Worm (Caenorhabditis elegans) whole organism, L1 larva: Measurements from ENCODE around the gene F23B2.7.

ENCODE experiments used
- C16A3.4 ChIP-seq: fragments of 150-350 bp; optimal IDR thresholded peaks from 2 replicates; lab custom pipeline; 2014; ENCODE audit warnings: missing biosample characterization, missing genetic modification characterization
- alr-1 ChIP-seq: fragments of 200-800 bp; sonication (Bioruptor generic); optimal IDR thresholded peaks from 2 replicates; lab custom pipeline; 2018; ENCODE audit warnings: borderline replicate concordance, mild to moderate bottlenecking, missing genetic modification characterization, missing compliant biosample characterization
- aly-2 ChIP-seq: fragments of 150-350 bp; optimal IDR thresholded peaks from 2 replicates; lab custom pipeline; 2014; ENCODE audit warnings: missing biosample characterization, missing genetic modification characterization
- blmp-1 ChIP-seq: fragments of 150-350 bp; optimal IDR thresholded peaks from 2 replicates; lab custom pipeline; 2014; ENCODE audit warnings: missing biosample characterization, missing genetic modification characterization
- ceh-63 ChIP-seq: fragments of 200-800 bp; sonication (Bioruptor generic); optimal IDR thresholded peaks from 2 replicates; lab custom pipeline; 2018; ENCODE audit warnings: mild to moderate bottlenecking, missing genetic modification characterization, missing compliant biosample characterization
- ceh-8 ChIP-seq: fragments of 200-800 bp; sonication (Bioruptor generic); optimal IDR thresholded peaks from 2 replicates; lab custom pipeline; 2018; ENCODE audit warnings: mild to moderate bottlenecking, missing genetic modification characterization, moderate library complexity, missing compliant biosample characterization
- ces-1 ChIP-seq: fragments of 150-350 bp; optimal IDR thresholded peaks from 2 replicates; lab custom pipeline; 2014; ENCODE audit warnings: missing biosample characterization, missing genetic modification reagents, missing genetic modification characterization
- dpl-1 ChIP-seq, 3 experiments: fragments of 150-350 bp in 2 of 3; sonication (generic microtip) in 1 of 3; optimal IDR thresholded peaks; 2 replicates each; lab custom pipeline; 2014 to 2017; ENCODE audit warnings: missing biosample characterization in 3 of 3, missing genetic modification characterization in 3 of 3, missing genetic modification reagents in 3 of 3
- efl-1 ChIP-seq, 4 experiments: fragments of 150-350 bp; optimal IDR thresholded peaks in 3 of 4; peaks in 1 of 4; 1 replicate in 1 of 4; 2 replicates in 3 of 4; lab custom pipeline; 2014; ENCODE audit warnings: missing biosample characterization in 2 of 4, missing genetic modification characterization in 2 of 4, missing genetic modification reagents in 2 of 4
- egl-13 ChIP-seq: sonication (generic microtip); optimal IDR thresholded peaks from 2 replicates; lab custom pipeline; 2016; ENCODE audit warnings: missing genotype, missing genetic modification reagents, missing genetic modification characterization, missing compliant biosample characterization
- elt-2 ChIP-seq: sonication (generic microtip); optimal IDR thresholded peaks from 2 replicates; lab custom pipeline; 2016; ENCODE audit warnings: missing genetic modification characterization, mild to moderate bottlenecking, inconsistent platforms, missing compliant biosample characterization, missing genetic modification reagents
- fos-1 ChIP-seq: fragments of 150-350 bp; optimal IDR thresholded peaks from 2 replicates; lab custom pipeline; 2014; ENCODE audit warnings: missing biosample characterization, missing genetic modification characterization
- hpl-2 ChIP-seq: fragments of 150-350 bp; optimal IDR thresholded peaks from 2 replicates; lab custom pipeline; 2014; ENCODE audit warnings: missing biosample characterization, missing genetic modification reagents, missing genetic modification characterization
- isw-1 ChIP-seq: fragments of 200-800 bp; sonication (Bioruptor generic); IDR thresholded peaks from 2 replicates; pipeline ENCODE4 v1.3.6; 2022; ENCODE audit warnings: missing genetic modification characterization, missing compliant biosample characterization
- jun-1 ChIP-seq: fragments of 150-350 bp; optimal IDR thresholded peaks from 2 replicates; lab custom pipeline; 2014; ENCODE audit warnings: missing biosample characterization, missing genetic modification reagents, missing genetic modification characterization
- lin-14 ChIP-seq: fragments of 200-800 bp; sonication (Bioruptor generic); optimal IDR thresholded peaks from 2 replicates; lab custom pipeline; 2018; ENCODE audit warnings: mild to moderate bottlenecking, missing genetic modification characterization, moderate library complexity, missing compliant biosample characterization
- lin-35 ChIP-seq, 2 experiments: fragments of 150-350 bp; optimal IDR thresholded peaks; 2 replicates each; lab custom pipeline; 2014; ENCODE audit warnings: missing biosample characterization in 2 of 2, missing genetic modification characterization in 2 of 2, missing genetic modification reagents in 2 of 2
- lir-3 ChIP-seq: sonication (generic microtip); optimal IDR thresholded peaks from 2 replicates; lab custom pipeline; 2016; ENCODE audit warnings: mild to moderate bottlenecking, missing genetic modification characterization, moderate library complexity, missing compliant biosample characterization; ENCODE audit not compliant: poor library complexity
- nhr-12 ChIP-seq: sonication (generic microtip); optimal IDR thresholded peaks from 2 replicates; lab custom pipeline; 2017; ENCODE audit warnings: missing biosample characterization, missing genetic modification characterization
- nhr-20 ChIP-seq: sonication (generic microtip); optimal IDR thresholded peaks from 2 replicates; lab custom pipeline; 2016; ENCODE audit warnings: mild to moderate bottlenecking, missing genetic modification characterization, missing compliant biosample characterization
- nhr-28 ChIP-seq: fragments of 150-350 bp; optimal IDR thresholded peaks from 2 replicates; lab custom pipeline; 2014; ENCODE audit warnings: missing biosample characterization, missing genetic modification characterization
- nhr-71 ChIP-seq: sonication (generic microtip); optimal IDR thresholded peaks from 2 replicates; lab custom pipeline; 2016; ENCODE audit warnings: mild to moderate bottlenecking, missing genetic modification characterization, moderate library complexity, missing compliant biosample characterization
- nhr-77 ChIP-seq: fragments of 150-350 bp; optimal IDR thresholded peaks from 2 replicates; lab custom pipeline; 2014; ENCODE audit warnings: missing biosample characterization, missing genetic modification characterization
- nhr-90 ChIP-seq: sonication (generic microtip); optimal IDR thresholded peaks from 2 replicates; lab custom pipeline; 2016; ENCODE audit warnings: mild to moderate bottlenecking, missing genetic modification characterization, missing compliant biosample characterization; ENCODE audit not compliant: poor library complexity
- rnt-1 ChIP-seq: sonication (generic microtip); optimal IDR thresholded peaks from 2 replicates; lab custom pipeline; 2016; ENCODE audit warnings: mild to moderate bottlenecking, missing genetic modification characterization, moderate library complexity, missing compliant biosample characterization
- skn-1 ChIP-seq: fragments of 150-350 bp; optimal IDR thresholded peaks from 2 replicates; lab custom pipeline; 2014; ENCODE audit warnings: missing biosample characterization, missing genetic modification characterization
- sptf-1 ChIP-seq: fragments of 150-350 bp; optimal IDR thresholded peaks from 2 replicates; lab custom pipeline; 2014; ENCODE audit warnings: missing biosample characterization, missing genetic modification characterization
- swsn-7 ChIP-seq: sonication (generic microtip); optimal IDR thresholded peaks from 2 replicates; lab custom pipeline; 2016; ENCODE audit warnings: missing genetic modification characterization, missing compliant biosample characterization
- tbx-2 ChIP-seq: sonication (generic microtip); optimal IDR thresholded peaks from 2 replicates; lab custom pipeline; 2016; ENCODE audit warnings: missing genetic modification characterization, missing compliant biosample characterization
- tlp-1 ChIP-seq: fragments of 150-350 bp; optimal IDR thresholded peaks from 2 replicates; lab custom pipeline; 2014; ENCODE audit warnings: missing biosample characterization, missing genetic modification characterization
- unc-86 ChIP-seq: sonication (generic microtip); optimal IDR thresholded peaks from 2 replicates; lab custom pipeline; 2016; ENCODE audit warnings: missing genetic modification characterization, missing compliant biosample characterization
- unc-98 ChIP-seq: fragments of 200-800 bp; sonication (Bioruptor generic); IDR thresholded peaks from 2 replicates; pipeline ENCODE4 v1.3.6; 2022; ENCODE audit warnings: missing genetic modification characterization, missing compliant biosample characterization
- vab-15 ChIP-seq: sonication (generic microtip); optimal IDR thresholded peaks from 2 replicates; lab custom pipeline; 2017; ENCODE audit warnings: missing genotype, mild to moderate bottlenecking, missing genetic modification characterization, missing compliant biosample characterization
- xbp-1 ChIP-seq: sonication (generic microtip); optimal IDR thresholded peaks from 2 replicates; lab custom pipeline; 2016; ENCODE audit warnings: missing genetic modification characterization, missing compliant biosample characterization
- ztf-11 ChIP-seq, 2 experiments: sonication (generic microtip); optimal IDR thresholded peaks; 2 replicates each; lab custom pipeline; 2016 to 2017; ENCODE audit warnings: missing genetic modification characterization in 2 of 2, missing biosample characterization in 1 of 2, missing compliant biosample characterization in 1 of 2

The F23B2.7 gene

ce11 chrIV:9107464-9107863 is 42.8 kb upstream of the F23B2.7 start (continued):
- TF ChIP-seq unc-98 (GFP tag; lab: Robert Waterston, UW), result no peak
- TF ChIP-seq C16A3.4 (tag; lab: Kevin White, UChicago), result peak; percentile 41
- TF ChIP-seq nhr-90 (tag; lab: Kevin White, UChicago), result no peak
- no peak for TF ChIP-seq tbx-2 (tag; lab: Kevin White, UChicago)
- peak; percentile 39 for TF ChIP-seq nhr-77

- no peak for TF ChIP-seq ces-1
- TF ChIP-seq jun-1 (tag; lab: Kevin White, UChicago), result no peak
- no peak for TF ChIP-seq tbx-2 (tag; lab: Kevin White, UChicago)
- no peak for TF ChIP-seq skn-1 (tag; lab: Kevin White, UChicago)
- TF ChIP-seq isw-1 (GFP tag; lab: Robert Waterston, UW), result no peak
- no peak for TF ChIP-seq aly-2 (tag; lab: Kevin White, UChicago)
- no peak for TF ChIP-seq blmp-1 (tag; lab: Kevin White, UChicago)
- no peak for TF ChIP-seq alr-1 (tag; lab: Kevin White, UChicago)
- no peak for TF ChIP-seq swsn-7 (tag; lab: Kevin White, UChicago)
- TF ChIP-seq efl-1 (optimal IDR thresholded peaks at IDR 0.05; lab: Kevin White, UChicago), result no peak
- TF ChIP-seq efl-1 (GFP tag; optimal IDR thresholded peaks at IDR 0.05 in 1 of 2; lab: Kevin White, UChicago), result no peak
Observed at ce11 chrIV:9108631-9109030, 41.6 kb upstream of the F23B2.7 start, which contains the start of gene aly-1. TSS of gene aly-1 (plus strand) at chrIV:9108931.

ce11 chrIV:9112019-9112418 is 38.3 kb upstream of the F23B2.7 start:
- no peak for TF ChIP-seq ztf-11 (tag; optimal IDR thresholded peaks at IDR 0.05; lab: Kevin White, UChicago)
- TF ChIP-seq blmp-1 (tag; lab: Kevin White, UChicago), result peak; percentile 95
- TF ChIP-seq jun-1 (tag; lab: Kevin White, UChicago), result peak; percentile 29
- TF ChIP-seq sptf-1 (tag; lab: Kevin White, UChicago), result no peak
- no peak for TF ChIP-seq nhr-28 (tag; lab: Kevin White, UChicago)
- TF ChIP-seq vab-15, result no peak
- peak; percentile 62 for TF ChIP-seq elt-2 (tag; lab: Kevin White, UChicago)
- no peak for TF ChIP-seq fos-1 (tag; lab: Kevin White, UChicago)
- no peak for TF ChIP-seq isw-1 (GFP tag; lab: Robert Waterston, UW)

ce11 chrIV:9114078-9114477 is 36.2 kb upstream of the F23B2.7 start:
- TF ChIP-seq skn-1 (tag; lab: Kevin White, UChicago), result no peak
- no peak for TF ChIP-seq dpl-1 (GFP tag; optimal IDR thresholded peaks at IDR 0.05; lab: Kevin White, UChicago)
- no peak for TF ChIP-seq unc-86 (tag; lab: Kevin White, UChicago)
- TF ChIP-seq lir-3 (tag; lab: Kevin White, UChicago), result no peak
- no peak for TF ChIP-seq tlp-1 (tag; lab: Kevin White, UChicago)
- no peak for TF ChIP-seq nhr-20 (tag; lab: Kevin White, UChicago)
- no peak for TF ChIP-seq rnt-1 (tag; lab: Kevin White, UChicago)
- TF ChIP-seq egl-13 (tag; lab: Kevin White, UChicago), result no peak
- TF ChIP-seq ces-1, result no peak
- TF ChIP-seq nhr-12, result no peak
- TF ChIP-seq lin-14 (GFP tag; lab: Kevin White, UChicago), result no peak
- no peak for TF ChIP-seq hpl-2 (GFP tag; lab: Kevin White, UChicago)
- no peak for TF ChIP-seq xbp-1 (tag; lab: Kevin White, UChicago)
- no peak for TF ChIP-seq lin-35 (GFP tag; optimal IDR thresholded peaks at IDR 0.05; lab: Kevin White, UChicago)
- no peak for TF ChIP-seq nhr-71 (tag; lab: Kevin White, UChicago)
- TF ChIP-seq ceh-8, result no peak
- no peak for TF ChIP-seq ceh-63 (GFP tag; lab: Kevin White, UChicago)
